Worm (Caenorhabditis elegans) whole organism, L4 larva: ENCODE measurements around the gene F56H9.2.

Experiments
- D1046.2 ChIP-seq: fragments of 200-800 bp; sonication (Bioruptor generic); IDR thresholded peaks from 2 replicates; pipeline ENCODE4 v1.3.6; 2022; ENCODE audit warnings: missing genetic modification characterization, missing compliant biosample characterization
- Y105C5A.15 ChIP-seq: fragments of 200-800 bp; sonication (Bioruptor generic); IDR thresholded peaks from 2 replicates; pipeline ENCODE4 v1.3.6; 2022; ENCODE audit warnings: missing genetic modification characterization, missing compliant biosample characterization
- ZK546.5 ChIP-seq, 2 experiments: sonication (generic microtip); optimal IDR thresholded peaks; 2 replicates each; lab custom pipeline; 2017; ENCODE audit warnings: missing biosample characterization in 2 of 2, missing genetic modification characterization in 2 of 2
- ceh-32 ChIP-seq: sonication (generic microtip); optimal IDR thresholded peaks from 2 replicates; lab custom pipeline; 2016; ENCODE audit warnings: mild to moderate bottlenecking, missing genetic modification characterization, missing compliant biosample characterization; ENCODE audit not compliant: poor library complexity
- ceh-62 ChIP-seq: sonication (generic microtip); optimal IDR thresholded peaks from 2 replicates; lab custom pipeline; 2017; ENCODE audit warnings: missing biosample characterization, missing genetic modification characterization
- cey-2 ChIP-seq: sonication (generic microtip); optimal IDR thresholded peaks from 3 replicates; lab custom pipeline; 2017; ENCODE audit warnings: missing genetic modification characterization, mild to moderate bottlenecking, missing compliant biosample characterization, antibody characterized with exemption, borderline replicate concordance; ENCODE audit not compliant: insufficient read depth
- dmd-6 ChIP-seq: fragments of 200-800 bp; sonication (Bioruptor generic); IDR thresholded peaks from 2 replicates; pipeline ENCODE4 v1.3.6; 2022; ENCODE audit warnings: missing genetic modification reagents, missing genetic modification characterization, missing compliant biosample characterization
- dmd-8 ChIP-seq: fragments of 200-800 bp; sonication (Bioruptor generic); IDR thresholded peaks from 2 replicates; pipeline ENCODE4 v1.3.6; 2022; ENCODE audit warnings: missing genetic modification characterization, missing compliant biosample characterization
- duxl-1 ChIP-seq: sonication (generic microtip); optimal IDR thresholded peaks from 2 replicates; lab custom pipeline; 2016; ENCODE audit warnings: mild to moderate bottlenecking, missing genetic modification characterization, moderate library complexity, missing compliant biosample characterization; ENCODE audit not compliant: poor library complexity
- egl-27 ChIP-seq: sonication (generic microtip); optimal IDR thresholded peaks from 3 replicates; lab custom pipeline; 2017; ENCODE audit warnings: missing biosample characterization, missing genetic modification reagents, missing genetic modification characterization
- fkh-10 ChIP-seq: fragments of 150-350 bp; optimal IDR thresholded peaks from 2 replicates; lab custom pipeline; 2014; ENCODE audit warnings: missing biosample characterization, missing genetic modification reagents, missing genetic modification characterization
- gei-8 ChIP-seq: fragments of 200-800 bp; sonication (Bioruptor generic); optimal IDR thresholded peaks from 2 replicates; lab custom pipeline; 2018; ENCODE audit warnings: mild to moderate bottlenecking, missing genetic modification characterization, missing compliant biosample characterization
- lin-13 ChIP-seq: fragments of 150-350 bp; optimal IDR thresholded peaks from 2 replicates; lab custom pipeline; 2014; ENCODE audit warnings: missing biosample characterization, missing genetic modification reagents, missing genetic modification characterization
- lin-15B ChIP-seq: fragments of 150-350 bp; sonication (generic microtip); optimal IDR thresholded peaks from 3 replicates; lab custom pipeline; 2014; ENCODE audit warnings: missing biosample characterization, missing genetic modification characterization
- madf-5 ChIP-seq, 2 experiments: fragments of 200-800 bp; sonication (Bioruptor generic); IDR thresholded peaks; 2 replicates each; pipeline ENCODE4 v1.3.6; 2022; ENCODE audit warnings: missing compliant biosample characterization in 2 of 2, missing genetic modification characterization in 2 of 2
- madf-9 ChIP-seq: fragments of 200-800 bp; sonication (Bioruptor generic); conservative IDR thresholded peaks from 2 replicates; pipeline ENCODE4 v1.3.6; 2022; ENCODE audit warnings: missing genetic modification reagents, missing genetic modification characterization, missing compliant biosample characterization
- mep-1 ChIP-seq: fragments of 150-350 bp; sonication (generic microtip); optimal IDR thresholded peaks from 3 replicates; lab custom pipeline; 2014; ENCODE audit warnings: missing biosample characterization, missing genetic modification characterization
- nhr-10 ChIP-seq: fragments of 150-350 bp; optimal IDR thresholded peaks from 2 replicates; lab custom pipeline; 2014; ENCODE audit warnings: missing biosample characterization, missing genetic modification characterization
- nhr-11 ChIP-seq: fragments of 150-350 bp; optimal IDR thresholded peaks from 2 replicates; lab custom pipeline; 2014; ENCODE audit warnings: missing biosample characterization, missing genetic modification characterization
- nhr-237 ChIP-seq: sonication (generic microtip); optimal IDR thresholded peaks from 2 replicates; lab custom pipeline; 2017; ENCODE audit warnings: missing biosample characterization, missing genetic modification characterization
- nhr-42 ChIP-seq: fragments of 200-800 bp; sonication (Bioruptor generic); IDR thresholded peaks from 2 replicates; pipeline ENCODE4 v1.3.6; 2022; ENCODE audit warnings: missing genetic modification characterization, missing compliant biosample characterization
- rbr-2 ChIP-seq: sonication (generic microtip); optimal IDR thresholded peaks from 2 replicates; lab custom pipeline; 2016; ENCODE audit warnings: missing genotype, missing genetic modification characterization, missing compliant biosample characterization
- snpc-4 ChIP-seq: fragments of 150-350 bp; optimal IDR thresholded peaks from 2 replicates; lab custom pipeline; 2014; ENCODE audit warnings: missing biosample characterization, missing genetic modification characterization
- spr-1 ChIP-seq: sonication (generic microtip); optimal IDR thresholded peaks from 2 replicates; lab custom pipeline; 2016; ENCODE audit warnings: mild to moderate bottlenecking, missing genetic modification characterization, missing compliant biosample characterization
- tag-97 ChIP-seq: fragments of 200-800 bp; sonication (Bioruptor generic); IDR thresholded peaks from 2 replicates; pipeline ENCODE4 v1.3.6; 2022; ENCODE audit warnings: missing genetic modification characterization, missing compliant biosample characterization
- tra-1 ChIP-seq: fragments of 200-800 bp; sonication (Bioruptor generic); IDR thresholded peaks from 2 replicates; pipeline ENCODE4 v1.3.6; 2022; ENCODE audit warnings: missing genetic modification reagents, missing genetic modification characterization, missing compliant biosample characterization
- unc-130 ChIP-seq: sonication (generic microtip); optimal IDR thresholded peaks from 2 replicates; lab custom pipeline; 2016; ENCODE audit warnings: missing genetic modification reagents, missing genetic modification characterization, missing compliant biosample characterization
- unc-39 ChIP-seq: sonication (generic microtip); optimal IDR thresholded peaks from 2 replicates; lab custom pipeline; 2017; ENCODE audit warnings: missing biosample characterization, missing genetic modification characterization
- unc-62 ChIP-seq, 3 experiments: fragments of 150-350 bp in 1 of 3; sonication (generic microtip); optimal IDR thresholded peaks in 2 of 3; peaks in 1 of 3; 1 replicate in 1 of 3; 2 replicates in 2 of 3; lab custom pipeline; 2014 to 2017; ENCODE audit warnings: missing biosample characterization in 3 of 3, missing genetic modification characterization in 3 of 3, missing genetic modification reagents in 3 of 3, missing genotype in 1 of 3
- vab-7 ChIP-seq: fragments of 200-800 bp; sonication (Bioruptor generic); IDR thresholded peaks from 2 replicates; pipeline ENCODE4 v1.3.6; 2022; ENCODE audit warnings: missing genetic modification reagents, missing genetic modification characterization, missing compliant biosample characterization
- zfp-3 ChIP-seq: fragments of 200-800 bp; sonication (Bioruptor generic); conservative IDR thresholded peaks from 2 replicates; pipeline ENCODE4 v1.3.6; 2022; ENCODE audit warnings: missing genetic modification reagents, missing genetic modification characterization, missing compliant biosample characterization
- ztf-11 ChIP-seq: fragments of 150-350 bp; optimal IDR thresholded peaks from 2 replicates; lab custom pipeline; 2014; ENCODE audit warnings: missing biosample characterization, missing genetic modification characterization
- ztf-7 ChIP-seq: fragments of 150-350 bp; optimal IDR thresholded peaks from 2 replicates; lab custom pipeline; 2014; ENCODE audit warnings: missing biosample characterization, missing genetic modification characterization

F56H9.2 gene

DNA sequence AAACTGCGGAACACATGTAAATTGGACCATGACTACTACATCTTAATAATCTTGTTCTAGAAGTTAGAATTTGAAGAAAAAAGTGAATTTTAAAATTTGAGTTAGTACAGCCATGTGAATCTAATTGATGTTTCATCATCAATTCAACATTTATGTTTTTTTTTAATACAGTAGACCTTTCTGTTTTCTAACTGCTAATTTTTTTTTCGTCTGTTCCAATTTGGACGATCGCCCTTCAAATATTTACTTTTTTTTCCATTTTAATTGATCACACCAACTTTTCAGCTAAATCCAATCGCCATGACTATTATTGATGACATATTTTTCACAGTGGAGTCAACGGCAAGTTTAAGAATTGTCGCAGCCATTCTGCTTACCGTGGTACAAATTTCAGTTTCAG, 33.1 kb downstream of the F56H9.2 start, which contains the start of gene srx-116:
Gene srx-116 (plus strand): TSS at position 301 of the 400 bp plus-strand sequence.
- TF ChIP-seq Y105C5A.15 (GFP tag; lab: Robert Waterston, UW) (no peak), lin-13 (GFP tag; lab: Kevin White, UChicago) (no peak), unc-39 (tag; lab: Kevin White, UChicago) (no peak), dmd-8 (GFP tag; lab: Robert Waterston, UW) (no peak), nhr-42 (GFP tag; lab: Robert Waterston, UW) (no peak), madf-9 (GFP tag; lab: Robert Waterston, UW) (no peak), ZK546.5 (tag; optimal IDR thresholded peaks at IDR 0.05; lab: Kevin White, UChicago) (no peak), ceh-32 (no peak), zfp-3 (no peak), nhr-10 (tag; lab: Kevin White, UChicago) (no peak), dmd-6 (GFP tag; lab: Robert Waterston, UW) (no peak), nhr-237 (tag; lab: Kevin White, UChicago) (no peak), egl-27 (tag; lab: Kevin White, UChicago) (no peak)

DNA sequence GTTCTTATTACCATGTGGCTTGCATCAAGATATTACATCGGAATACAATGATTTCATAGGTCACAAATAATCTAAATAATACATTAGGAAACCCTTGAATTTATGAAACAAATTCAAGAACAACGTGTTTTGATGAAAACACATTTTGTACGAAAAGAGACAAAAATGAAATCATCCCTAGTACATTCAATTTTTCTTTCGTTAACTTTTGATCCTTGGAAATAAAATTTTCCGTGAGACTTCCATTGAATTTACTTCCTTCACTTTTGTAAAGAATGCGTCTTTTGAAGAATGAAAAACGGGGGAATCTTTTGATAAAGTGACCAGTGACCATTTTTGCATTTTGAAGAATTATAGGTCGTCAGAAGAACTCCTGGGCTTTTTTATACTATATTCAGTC, 36.3 kb downstream of the F56H9.2 start:
- no peak for TF ChIP-seq gei-8
- no peak for TF ChIP-seq nhr-11 (tag; lab: Kevin White, UChicago)
- TF ChIP-seq ztf-7 (tag; lab: Kevin White, UChicago), result no peak
- TF ChIP-seq fkh-10, result peak; percentile 48

DNA sequence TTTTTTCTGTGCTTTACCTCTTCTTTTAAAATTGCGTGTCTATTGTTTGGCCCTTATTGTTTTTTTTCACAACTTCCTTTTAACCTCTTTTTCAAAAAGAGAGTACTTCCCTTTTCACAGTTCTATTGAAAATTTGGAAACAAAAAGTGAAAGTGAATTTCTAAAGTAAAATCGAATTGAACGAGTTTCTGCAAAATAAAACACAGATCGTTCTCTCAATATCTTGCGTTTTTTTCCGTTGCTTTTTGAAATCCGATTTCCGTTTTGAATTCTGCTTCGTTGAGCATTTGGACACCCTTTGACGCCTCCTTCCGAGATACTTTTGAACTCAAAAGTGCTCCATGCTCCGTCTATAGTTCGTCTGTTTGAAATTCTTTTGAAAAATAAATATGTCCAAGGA, 38.8 kb downstream of the F56H9.2 start:
- TF ChIP-seq tra-1 (GFP tag; lab: Robert Waterston, UW) (no peak), ZK546.5 (tag; optimal IDR thresholded peaks at IDR 0.05; lab: Kevin White, UChicago) (no peak), fkh-10 (peak; percentile 88)

DNA sequence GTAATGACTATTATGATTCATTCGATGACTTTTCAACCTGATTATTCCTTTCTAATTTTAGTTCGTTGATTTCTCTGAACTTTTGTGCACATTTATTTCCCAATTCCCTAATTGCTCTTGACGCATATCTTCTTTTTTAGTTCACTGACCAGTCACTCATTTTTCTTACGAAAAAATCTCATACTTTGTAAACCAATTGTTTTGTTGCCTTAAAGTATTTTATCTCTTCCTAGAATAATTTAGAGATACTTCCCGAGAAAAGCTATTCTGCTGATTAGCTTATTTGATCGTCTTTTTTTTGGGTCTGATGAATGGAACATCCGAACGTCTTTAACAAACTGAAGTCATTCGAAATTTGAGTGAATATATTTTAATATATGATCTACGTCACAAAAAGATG, 41.8 kb downstream of the F56H9.2 start:
- TF ChIP-seq ztf-11 (tag; lab: Kevin White, UChicago) (no peak), D1046.2 (GFP tag; lab: Robert Waterston, UW) (no peak), rbr-2 (tag; lab: Kevin White, UChicago) (no peak), duxl-1 (tag; lab: Kevin White, UChicago) (no peak), spr-1 (tag; lab: Kevin White, UChicago) (no peak), lin-15B (tag; lab: Kevin White, UChicago) (no peak), nhr-10 (tag; lab: Kevin White, UChicago) (no peak), vab-7 (GFP tag; lab: Robert Waterston, UW) (no peak), unc-130 (GFP tag; lab: Kevin White, UChicago) (no peak), tag-97 (GFP tag; lab: Robert Waterston, UW) (no peak), ceh-62 (tag; lab: Kevin White, UChicago) (no peak), egl-27 (tag; lab: Kevin White, UChicago) (no peak), snpc-4 (tag; lab: Kevin White, UChicago) (no peak), cey-2 (tag; lab: Kevin White, UChicago) (no peak), mep-1 (tag; lab: Kevin White, UChicago) (no peak), Y105C5A.15 (GFP tag; lab: Robert Waterston, UW) (no peak), madf-5 (GFP tag; IDR thresholded peaks at IDR 0.05; lab: Robert Waterston, UW) (no peak)

DNA sequence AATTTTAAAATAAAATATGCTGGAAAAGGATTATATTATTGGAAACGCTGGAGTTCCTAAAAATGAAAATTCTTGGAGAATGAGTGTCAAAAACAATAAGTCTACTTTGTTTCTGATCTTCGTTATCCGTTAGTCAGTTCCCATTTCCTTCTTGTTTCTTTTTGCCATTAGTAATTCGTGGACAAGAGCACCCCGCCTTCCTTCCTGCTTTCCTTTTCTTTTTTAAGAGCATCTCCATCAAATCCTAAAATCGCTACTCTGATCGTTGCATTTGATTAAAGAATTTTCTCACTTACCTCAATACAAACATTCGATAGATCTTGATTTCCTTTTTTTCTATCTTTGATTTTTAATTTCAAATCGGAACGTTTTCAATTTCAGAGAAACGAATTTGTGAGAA, 42.3 kb downstream of the F56H9.2 start, which contains the start of gene frpr-15:
Gene frpr-15 (plus strand): TSS at position 301 of the 400 bp plus-strand sequence.
- TF ChIP-seq unc-62 (GFP tag; optimal IDR thresholded peaks at IDR 0.05 in 1 of 2; lab: Kevin White, UChicago) (peak in 1 of 2 experiments; percentile 33), unc-62 (tag; optimal IDR thresholded peaks at IDR 0.05; lab: Kevin White, UChicago) (no peak), ceh-32 (no peak)
